Worm (Caenorhabditis elegans) whole organism, young adult: ENCODE results near the gene rpl-16.
A peak's percentile ranks its signal among the peaks of the same experiment; 100 is the strongest.

Experiments used
- B0035.1 ChIP-seq: sonication (generic microtip); optimal IDR thresholded peaks from 2 replicates; lab custom pipeline; 2016; ENCODE audit warnings: missing genetic modification characterization, mild to moderate bottlenecking, missing compliant biosample characterization, missing genotype, missing genetic modification reagents
- C06A6.2 ChIP-seq: fragments of 200-800 bp; sonication (Bioruptor generic); conservative IDR thresholded peaks from 2 replicates; pipeline ENCODE4 v1.3.6; 2022; ENCODE audit warnings: missing genetic modification characterization, missing compliant biosample characterization
- C17E4.6 ChIP-seq: fragments of 200-800 bp; sonication (Bioruptor generic); IDR thresholded peaks from 2 replicates; pipeline ENCODE4 v1.3.6; 2022; ENCODE audit warnings: missing genetic modification reagents, missing genetic modification characterization, missing compliant biosample characterization
- D2030.7 ChIP-seq: fragments of 200-800 bp; sonication (Bioruptor generic); IDR thresholded peaks from 2 replicates; pipeline ENCODE4 v1.3.6; 2022; ENCODE audit warnings: missing genetic modification reagents, missing genetic modification characterization, missing compliant biosample characterization
- F22D6.2 ChIP-seq: sonication (generic microtip); optimal IDR thresholded peaks from 2 replicates; lab custom pipeline; 2016; ENCODE audit warnings: mild to moderate bottlenecking, missing genetic modification characterization, missing compliant biosample characterization
- F55B11.4 ChIP-seq: sonication (generic microtip); optimal IDR thresholded peaks from 2 replicates; lab custom pipeline; 2016; ENCODE audit warnings: missing compliant biosample characterization, missing genetic modification characterization, borderline replicate concordance; ENCODE audit not compliant: insufficient read depth
- F57C9.4 ChIP-seq: sonication (generic microtip); optimal IDR thresholded peaks from 2 replicates; lab custom pipeline; 2017; ENCODE audit warnings: mild to moderate bottlenecking, missing genetic modification characterization, missing compliant biosample characterization
- K11D2.4 ChIP-seq: fragments of 200-800 bp; sonication (Bioruptor generic); IDR thresholded peaks from 2 replicates; pipeline ENCODE4 v1.3.6; 2022; ENCODE audit warnings: missing genetic modification reagents, missing genetic modification characterization, missing compliant biosample characterization
- Y79H2A.3 ChIP-seq: fragments of 200-800 bp; sonication (Bioruptor generic); conservative IDR thresholded peaks from 2 replicates; pipeline ENCODE4 v1.3.6; 2022; ENCODE audit warnings: missing genetic modification reagents, missing genetic modification characterization, missing compliant biosample characterization
- Y95B8A.8 ChIP-seq: fragments of 200-800 bp; sonication (Bioruptor generic); IDR thresholded peaks from 2 replicates; pipeline ENCODE4 v1.3.6; 2022; ENCODE audit warnings: missing genetic modification reagents, missing genetic modification characterization, missing compliant biosample characterization
- ZK185.1 ChIP-seq: sonication (generic microtip); optimal IDR thresholded peaks from 2 replicates; lab custom pipeline; 2016; ENCODE audit warnings: mild to moderate bottlenecking, missing genetic modification characterization, missing compliant biosample characterization; ENCODE audit not compliant: poor library complexity, severe bottlenecking
- akir-1 ChIP-seq: fragments of 200-800 bp; sonication (Bioruptor generic); optimal IDR thresholded peaks from 2 replicates; lab custom pipeline; 2018; ENCODE audit warnings: mild to moderate bottlenecking, missing genetic modification characterization, moderate library complexity, missing compliant biosample characterization
- aptf-3 ChIP-seq: fragments of 200-800 bp; sonication (Bioruptor generic); IDR thresholded peaks from 2 replicates; pipeline ENCODE4 v1.3.6; 2022; ENCODE audit warnings: missing genetic modification characterization, missing compliant biosample characterization
- athp-1 ChIP-seq: sonication (generic microtip); optimal IDR thresholded peaks from 2 replicates; lab custom pipeline; 2017; ENCODE audit warnings: mild to moderate bottlenecking, missing genetic modification characterization, missing compliant biosample characterization
- bed-1 ChIP-seq: fragments of 200-800 bp; sonication (Bioruptor generic); IDR thresholded peaks from 2 replicates; pipeline ENCODE4 v1.3.6; 2022; ENCODE audit warnings: missing genetic modification reagents, missing genetic modification characterization, missing compliant biosample characterization
- ccch-3 ChIP-seq: fragments of 200-800 bp; sonication (Bioruptor generic); optimal IDR thresholded peaks from 2 replicates; lab custom pipeline; 2018; ENCODE audit warnings: mild to moderate bottlenecking, missing genetic modification characterization, missing compliant biosample characterization
- ceh-58 ChIP-seq: fragments of 200-800 bp; sonication (Bioruptor generic); IDR thresholded peaks from 2 replicates; pipeline ENCODE4 v1.3.6; 2022; ENCODE audit warnings: missing genetic modification characterization, missing compliant biosample characterization
- die-1 ChIP-seq: sonication (generic microtip); optimal IDR thresholded peaks from 2 replicates; lab custom pipeline; 2016; ENCODE audit warnings: missing genotype, mild to moderate bottlenecking, missing genetic modification characterization, missing compliant biosample characterization
- dox-1 ChIP-seq: fragments of 200-800 bp; sonication (Bioruptor generic); IDR thresholded peaks from 2 replicates; pipeline ENCODE4 v1.3.6; 2022; ENCODE audit warnings: missing genetic modification reagents, missing genetic modification characterization, missing compliant biosample characterization
- dpl-1 ChIP-seq: fragments of 150-350 bp; optimal IDR thresholded peaks from 2 replicates; lab custom pipeline; 2014; ENCODE audit warnings: missing biosample characterization, missing genetic modification reagents, missing genetic modification characterization
- efl-1 ChIP-seq: fragments of 150-350 bp; optimal IDR thresholded peaks from 2 replicates; lab custom pipeline; 2014; ENCODE audit warnings: missing biosample characterization, missing genetic modification reagents, missing genetic modification characterization
- egl-18 ChIP-seq: fragments of 200-800 bp; sonication (Bioruptor generic); IDR thresholded peaks from 2 replicates; pipeline ENCODE4 v1.3.6; 2022; ENCODE audit warnings: missing genetic modification reagents, missing genetic modification characterization, missing compliant biosample characterization
- ets-4 ChIP-seq: fragments of 200-800 bp; sonication (Bioruptor generic); optimal IDR thresholded peaks from 2 replicates; lab custom pipeline; 2018; ENCODE audit warnings: mild to moderate bottlenecking, missing genetic modification characterization, missing compliant biosample characterization
- him-1 ChIP-seq: sonication (generic microtip); optimal IDR thresholded peaks from 2 replicates; lab custom pipeline; 2016; ENCODE audit warnings: missing genotype, missing genetic modification reagents, missing genetic modification characterization, missing compliant biosample characterization
- hmg-20 ChIP-seq: fragments of 200-800 bp; sonication (Bioruptor generic); IDR thresholded peaks from 2 replicates; pipeline ENCODE4 v1.3.6; 2022; ENCODE audit warnings: missing genetic modification reagents, missing genetic modification characterization, missing compliant biosample characterization
- lin-26 ChIP-seq: fragments of 200-800 bp; sonication (Bioruptor generic); IDR thresholded peaks from 2 replicates; pipeline ENCODE4 v1.3.6; 2022; ENCODE audit warnings: missing genetic modification reagents, missing genetic modification characterization, missing compliant biosample characterization
- lin-40 ChIP-seq: sonication (generic microtip); optimal IDR thresholded peaks from 2 replicates; lab custom pipeline; 2016; ENCODE audit warnings: missing genetic modification characterization, mild to moderate bottlenecking, missing compliant biosample characterization, missing genotype, missing genetic modification reagents
- lin-54 ChIP-seq: fragments of 200-800 bp; sonication (Bioruptor generic); optimal IDR thresholded peaks from 2 replicates; lab custom pipeline; 2018; ENCODE audit warnings: mild to moderate bottlenecking, missing genetic modification characterization, missing compliant biosample characterization
- lsl-1 ChIP-seq: fragments of 200-800 bp; sonication (Bioruptor generic); optimal IDR thresholded peaks from 2 replicates; lab custom pipeline; 2018; ENCODE audit warnings: mild to moderate bottlenecking, missing genetic modification characterization, moderate library complexity, missing compliant biosample characterization
- lsy-27 ChIP-seq: sonication (generic microtip); optimal IDR thresholded peaks from 2 replicates; lab custom pipeline; 2017; ENCODE audit warnings: missing genetic modification characterization, mild to moderate bottlenecking, missing compliant biosample characterization, antibody characterized with exemption, missing genotype, borderline replicate concordance; ENCODE audit not compliant: insufficient read depth
- madf-6 ChIP-seq: fragments of 200-800 bp; sonication (Bioruptor generic); IDR thresholded peaks from 2 replicates; pipeline ENCODE4 v1.3.6; 2022; ENCODE audit warnings: missing genetic modification reagents, missing genetic modification characterization, missing compliant biosample characterization
- madf-8 ChIP-seq: fragments of 200-800 bp; sonication (Bioruptor generic); conservative IDR thresholded peaks from 2 replicates; pipeline ENCODE4 v1.3.6; 2022; ENCODE audit warnings: missing genetic modification reagents, missing genetic modification characterization, missing compliant biosample characterization
- mcd-1 ChIP-seq: fragments of 200-800 bp; sonication (Bioruptor generic); IDR thresholded peaks from 2 replicates; pipeline ENCODE4 v1.3.6; 2022; ENCODE audit warnings: missing genetic modification reagents, missing genetic modification characterization, missing compliant biosample characterization
- mes-4 ChIP-seq: sonication (generic microtip); optimal IDR thresholded peaks from 2 replicates; lab custom pipeline; 2016; ENCODE audit warnings: missing genotype, missing genetic modification characterization, missing compliant biosample characterization
- nfyb-1 ChIP-seq: fragments of 200-800 bp; sonication (Bioruptor generic); IDR thresholded peaks from 2 replicates; pipeline ENCODE4 v1.3.6; 2022; ENCODE audit warnings: missing genetic modification reagents, missing genetic modification characterization, missing compliant biosample characterization
- nhr-120 ChIP-seq: fragments of 200-800 bp; sonication (Bioruptor generic); IDR thresholded peaks from 2 replicates; pipeline ENCODE4 v1.3.6; 2022; ENCODE audit warnings: missing genetic modification characterization, missing compliant biosample characterization
- nhr-27 ChIP-seq: fragments of 200-800 bp; sonication (Bioruptor generic); optimal IDR thresholded peaks from 2 replicates; lab custom pipeline; 2018; ENCODE audit warnings: mild to moderate bottlenecking, missing genetic modification characterization, moderate library complexity, missing compliant biosample characterization
- nhr-80 ChIP-seq: sonication (generic microtip); optimal IDR thresholded peaks from 2 replicates; lab custom pipeline; 2016; ENCODE audit warnings: missing genetic modification characterization, missing compliant biosample characterization
- nhr-90 ChIP-seq: sonication (generic microtip); optimal IDR thresholded peaks from 2 replicates; lab custom pipeline; 2016; ENCODE audit warnings: missing genotype, mild to moderate bottlenecking, missing genetic modification characterization, missing compliant biosample characterization
- pha-4 ChIP-seq: fragments of 150-350 bp; sonication (generic microtip); optimal IDR thresholded peaks from 2 replicates; lab custom pipeline; 2014; ENCODE audit warnings: missing biosample characterization, missing genetic modification reagents, missing genetic modification characterization
- rcor-1 ChIP-seq: fragments of 200-800 bp; sonication (Bioruptor generic); IDR thresholded peaks from 2 replicates; pipeline ENCODE4 v1.3.6; 2022; ENCODE audit warnings: missing genetic modification reagents, missing genetic modification characterization, missing compliant biosample characterization
- rec-8 ChIP-seq, 2 experiments: sonication (generic microtip); optimal IDR thresholded peaks; 2 replicates each; lab custom pipeline; 2016; ENCODE audit warnings: mild to moderate bottlenecking in 2 of 2, missing genetic modification characterization in 2 of 2, missing genetic modification reagents in 2 of 2, missing genotype in 2 of 2, missing biosample characterization in 1 of 2, missing compliant biosample characterization in 1 of 2, moderate library complexity in 1 of 2
- rpc-1 ChIP-seq, 2 experiments: fragments of 150-350 bp in 1 of 2; sonication (generic microtip) in 1 of 2; optimal IDR thresholded peaks; 2 replicates each; lab custom pipeline; 2014 to 2018; ENCODE audit warnings: missing biosample characterization in 1 of 2, missing genetic modification characterization in 1 of 2, missing genetic modification reagents in 1 of 2, missing genotype in 1 of 2
- sdz-38 ChIP-seq: sonication (generic microtip); optimal IDR thresholded peaks from 2 replicates; lab custom pipeline; 2016; ENCODE audit warnings: missing genotype, missing genetic modification characterization, missing compliant biosample characterization
- sea-2 ChIP-seq: fragments of 200-800 bp; sonication (Bioruptor generic); IDR thresholded peaks from 2 replicates; pipeline ENCODE4 v1.3.6; 2022; ENCODE audit warnings: missing genetic modification characterization, missing compliant biosample characterization
- sptf-2 ChIP-seq: fragments of 200-800 bp; sonication (Bioruptor generic); optimal IDR thresholded peaks from 2 replicates; lab custom pipeline; 2018; ENCODE audit warnings: mild to moderate bottlenecking, missing genetic modification characterization, missing compliant biosample characterization
- tbp1 ChIP-seq: fragments of 200-800 bp; sonication (Bioruptor generic); optimal IDR thresholded peaks from 2 replicates; lab custom pipeline; 2018; ENCODE audit warnings: mild to moderate bottlenecking, missing genetic modification characterization, missing compliant biosample characterization
- tlf-1 ChIP-seq: fragments of 200-800 bp; sonication (Bioruptor generic); optimal IDR thresholded peaks from 2 replicates; lab custom pipeline; 2018; ENCODE audit warnings: mild to moderate bottlenecking, missing genetic modification characterization, missing compliant biosample characterization
- unc-130 ChIP-seq: sonication (generic microtip); optimal IDR thresholded peaks from 2 replicates; lab custom pipeline; 2016; ENCODE audit warnings: missing genetic modification reagents, missing genetic modification characterization, missing compliant biosample characterization

The rpl-16 gene

DNA sequence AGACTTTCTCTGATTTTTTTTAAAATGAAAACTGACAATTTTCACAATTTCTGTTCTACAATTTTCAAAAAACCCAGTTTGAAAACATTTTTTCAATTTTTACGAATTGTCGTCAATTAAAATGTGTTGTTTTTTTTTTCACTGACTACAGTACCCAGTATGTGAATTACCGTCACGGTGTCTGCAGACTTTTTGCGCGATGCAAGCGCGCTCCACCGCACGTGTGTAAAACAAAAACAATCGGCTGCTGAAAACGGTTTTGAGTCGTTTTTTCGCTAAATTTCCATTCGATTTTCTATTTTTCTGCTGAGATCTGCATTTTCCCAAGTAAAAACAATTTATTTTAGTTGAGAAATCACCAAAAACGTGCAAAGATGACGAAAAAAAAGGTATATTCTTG lies 47.2 kb downstream of the rpl-16 start (continued):
- TF ChIP-seq dpl-1 (GFP tag; lab: Kevin White, UChicago) (peak; percentile 72), F22D6.2 (tag; lab: Kevin White, UChicago) (peak; percentile 92), efl-1 (GFP tag; lab: Kevin White, UChicago) (peak; percentile 82), nhr-80 (tag; lab: Kevin White, UChicago) (peak; percentile 63), lin-54 (peak; percentile 97), sptf-2 (no peak), sdz-38 (tag; lab: Kevin White, UChicago) (no peak), rec-8 (tag; optimal IDR thresholded peaks at IDR 0.05; lab: Kevin White, UChicago) (no peak), lsy-27 (tag; lab: Kevin White, UChicago) (peak; percentile 3), rcor-1 (GFP tag; lab: Robert Waterston, UW) (peak; percentile 93), nfyb-1 (GFP tag; lab: Robert Waterston, UW) (peak; percentile 98), ets-4 (GFP tag; lab: Kevin White, UChicago) (no peak), C17E4.6 (peak; percentile 84), pha-4 (tag; lab: Kevin White, UChicago) (peak; percentile 96), D2030.7 (GFP tag; lab: Robert Waterston, UW) (peak; percentile 90), tlf-1 (GFP tag; lab: Kevin White, UChicago) (peak; percentile 98), ccch-3 (GFP tag; lab: Kevin White, UChicago) (no peak), egl-18 (GFP tag; lab: Robert Waterston, UW) (peak; percentile 91), lin-40 (tag; lab: Kevin White, UChicago) (peak; percentile 99), bed-1 (GFP tag; lab: Robert Waterston, UW) (no peak), Y95B8A.8 (peak; percentile 84), tbp1 (GFP tag; lab: Kevin White, UChicago) (peak; percentile 77), mes-4 (no peak), akir-1 (GFP tag; lab: Kevin White, UChicago) (no peak), athp-1 (tag; lab: Kevin White, UChicago) (peak; percentile 93), nhr-120 (GFP tag; lab: Robert Waterston, UW) (0 out of 2 replicates have a peak, but pooled peaks have one; percentile 19), Y79H2A.3 (GFP tag; lab: Robert Waterston, UW) (no peak), madf-8 (GFP tag; lab: Robert Waterston, UW) (peak; percentile 57), hmg-20 (GFP tag; lab: Robert Waterston, UW) (peak; percentile 80), aptf-3 (no peak), B0035.1 (tag; lab: Kevin White, UChicago) (peak; percentile 85), lsl-1 (GFP tag; lab: Kevin White, UChicago) (peak; percentile 91), sea-2 (GFP tag; lab: Robert Waterston, UW) (0 out of 2 replicates have a peak, but pooled peaks have one; percentile 65), die-1 (tag; lab: Kevin White, UChicago) (no peak), him-1 (peak; percentile 90), nhr-90 (tag; lab: Kevin White, UChicago) (peak; percentile 30), rpc-1 (optimal IDR thresholded peaks at IDR 0.05; lab: Kevin White, UChicago) (peak; percentile 12), rpc-1 (tag; optimal IDR thresholded peaks at IDR 0.05; lab: Kevin White, UChicago) (no peak), dox-1 (peak; percentile 94), ZK185.1 (tag; lab: Kevin White, UChicago) (peak; percentile 95), K11D2.4 (GFP tag; lab: Robert Waterston, UW) (peak; percentile 99), ceh-58 (GFP tag; lab: Robert Waterston, UW) (no peak), unc-130 (GFP tag; lab: Kevin White, UChicago) (peak; percentile 57), nhr-27 (tag; lab: Kevin White, UChicago) (no peak), madf-6 (GFP tag; lab: Robert Waterston, UW) (peak; percentile 87), C06A6.2 (GFP tag; lab: Robert Waterston, UW) (peak; percentile 94), F57C9.4 (peak; percentile 23), mcd-1 (GFP tag; lab: Robert Waterston, UW) (peak; percentile 100), lin-26 (GFP tag; lab: Robert Waterston, UW) (peak; percentile 25; the same call in 1 of the 2 replicates), F55B11.4 (tag; lab: Kevin White, UChicago) (no peak)
